Worm (Caenorhabditis elegans): ENCODE results near the gene cnep-1.
A peak's percentile ranks its signal among the peaks of the same experiment; 100 is the strongest.

Gene cnep-1

DNA sequence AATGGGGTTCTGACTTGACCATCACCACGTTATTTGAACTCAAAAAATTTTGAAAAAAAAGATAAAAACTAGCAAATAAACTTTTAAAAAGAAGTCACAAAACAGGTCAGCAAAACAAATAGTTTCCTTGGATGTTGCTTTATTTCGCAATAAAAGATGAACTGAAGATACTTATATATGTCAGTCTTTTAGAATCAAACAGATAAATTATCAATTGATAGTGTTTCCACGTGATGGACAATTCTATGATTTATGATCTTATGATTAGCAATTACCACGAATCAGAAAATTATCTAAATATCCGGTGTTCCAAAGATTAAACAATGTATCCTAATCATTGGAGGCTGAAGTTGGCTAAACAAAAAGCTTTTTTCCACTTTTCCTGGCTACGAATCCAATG, 22.4 kb upstream of the cnep-1 start (continued):
- no peak for TF ChIP-seq C34F6.9 (tag; optimal IDR thresholded peaks at IDR 0.05)
- TF ChIP-seq elt-3 (tag; optimal IDR thresholded peaks at IDR 0.05) = no peak
- no peak for TF ChIP-seq nhr-11 (tag; optimal IDR thresholded peaks at IDR 0.05)
- TF ChIP-seq nhr-129 (tag; optimal IDR thresholded peaks at IDR 0.05) = peak; percentile 3
- TF ChIP-seq zag-1 (tag; optimal IDR thresholded peaks at IDR 0.05) = no peak

- TF ChIP-seq ztf-11 (tag; optimal IDR thresholded peaks at IDR 0.05) (no peak), sma-9 (GFP tag; optimal IDR thresholded peaks at IDR 0.05) (peak; percentile 41), sma-9 (tag; optimal IDR thresholded peaks at IDR 0.05) (no peak), fos-1 (tag; optimal IDR thresholded peaks at IDR 0.05) (peak; percentile 79)
Observed at ce11 chrII:7289923-7290476, 20.1 kb upstream of the cnep-1 start, which contains the start of gene C30G12.2. Gene C30G12.2, plus strand, starts transcription at chrII:7290426.

DNA sequence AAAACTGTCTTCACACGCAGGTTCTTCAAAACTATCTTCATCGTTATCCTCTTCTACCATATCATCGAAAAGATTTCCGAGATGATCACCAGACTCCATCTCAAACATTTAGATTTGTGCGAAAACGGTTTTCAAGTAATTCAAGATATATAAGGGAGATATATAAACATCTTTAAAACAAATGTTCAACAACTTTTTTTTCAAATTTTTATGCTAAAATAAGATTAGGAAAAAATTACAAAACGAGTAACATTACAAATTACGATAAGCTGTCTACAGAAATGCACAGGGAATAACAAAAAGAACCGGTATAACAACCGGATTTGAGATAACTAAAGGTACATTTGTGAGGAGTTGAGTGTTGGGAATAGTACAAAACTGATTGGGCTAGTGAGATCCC, 14.2 kb upstream of the cnep-1 start, which contains the start of gene C30G12.6:
Gene C30G12.6, minus strand, starts transcription at position 101 of the 400 bp plus-strand sequence.
- TF ChIP-seq nhr-6 (tag; optimal IDR thresholded peaks at IDR 0.05) (no peak), gmeb-1 (tag; optimal IDR thresholded peaks at IDR 0.05) (no peak), crh-2 (tag; optimal IDR thresholded peaks at IDR 0.05) (no peak), sma-9 (GFP tag; optimal IDR thresholded peaks at IDR 0.05) (no peak), sma-9 (tag; optimal IDR thresholded peaks at IDR 0.05) (no peak), nhr-21 (tag; optimal IDR thresholded peaks at IDR 0.05) (no peak), unc-55 (GFP tag; optimal IDR thresholded peaks at IDR 0.05) (no peak), elt-1 (tag; optimal IDR thresholded peaks at IDR 0.05) (no peak), lin-11 (tag; optimal IDR thresholded peaks at IDR 0.05) (no peak), unc-62 (GFP tag; optimal IDR thresholded peaks at IDR 0.05) (no peak)

ce11 chrII:7298197-7298682, 11.9 kb upstream of the cnep-1 start, which contains the start of gene puf-8:
Gene puf-8, minus strand, starts transcription at chrII:7298247.
- TF ChIP-seq crh-2 (tag; optimal IDR thresholded peaks at IDR 0.05) = no peak
- TF ChIP-seq sma-3 (GFP tag; optimal IDR thresholded peaks at IDR 0.05) = no peak
- no peak for TF ChIP-seq mab-5 (tag; optimal IDR thresholded peaks at IDR 0.05)
- TF ChIP-seq C34F6.9 (tag; optimal IDR thresholded peaks at IDR 0.05) = no peak
- TF ChIP-seq mbf-1 (tag; optimal IDR thresholded peaks at IDR 0.05) = no peak
- no peak for TF ChIP-seq F13H6.1 (tag; optimal IDR thresholded peaks at IDR 0.05)
- no peak for TF ChIP-seq unc-62 (GFP tag; optimal IDR thresholded peaks at IDR 0.05)
- TF ChIP-seq nhr-23 (tag; optimal IDR thresholded peaks at IDR 0.05) = no peak
- TF ChIP-seq aly-2 (tag; optimal IDR thresholded peaks at IDR 0.05) = no peak
- no peak for TF ChIP-seq nhr-12 (tag; optimal IDR thresholded peaks at IDR 0.05)
- TF ChIP-seq nhr-25 (tag; optimal IDR thresholded peaks at IDR 0.05) = no peak
- no peak for TF ChIP-seq lin-13 (GFP tag; optimal IDR thresholded peaks at IDR 0.05)
- no peak for TF ChIP-seq lin-39 (tag; optimal IDR thresholded peaks at IDR 0.05)
- TF ChIP-seq egl-27 (tag; optimal IDR thresholded peaks at IDR 0.05) = no peak
- TF ChIP-seq elt-1 (tag; optimal IDR thresholded peaks at IDR 0.05) = no peak
- TF ChIP-seq nhr-21 (tag; optimal IDR thresholded peaks at IDR 0.05) = no peak
- no peak for TF ChIP-seq nhr-6 (tag; optimal IDR thresholded peaks at IDR 0.05)
- no peak for TF ChIP-seq zag-1 (tag; optimal IDR thresholded peaks at IDR 0.05)

ce11 chrII:7299042-7299441, 11.1 kb upstream of the cnep-1 start, which contains the start of gene C30G12.1:
Gene C30G12.1, plus strand, starts transcription at chrII:7299342.
- no peak for TF ChIP-seq peb-1 (tag; optimal IDR thresholded peaks at IDR 0.05)
- no peak for TF ChIP-seq nhr-25 (tag; optimal IDR thresholded peaks at IDR 0.05)
- no peak for TF ChIP-seq nhr-237 (tag; optimal IDR thresholded peaks at IDR 0.05)
- no peak for TF ChIP-seq lin-11 (tag; optimal IDR thresholded peaks at IDR 0.05)
- no peak for TF ChIP-seq nhr-11 (tag; optimal IDR thresholded peaks at IDR 0.05)
- TF ChIP-seq crh-2 (tag; optimal IDR thresholded peaks at IDR 0.05) = no peak
- no peak for TF ChIP-seq egl-27 (tag; optimal IDR thresholded peaks at IDR 0.05)
- TF ChIP-seq sma-9 (GFP tag; optimal IDR thresholded peaks at IDR 0.05) = no peak
- TF ChIP-seq sma-9 (tag; optimal IDR thresholded peaks at IDR 0.05) = no peak
- TF ChIP-seq ceh-16 (tag; optimal IDR thresholded peaks at IDR 0.05) = no peak
- TF ChIP-seq skn-1 (tag; optimal IDR thresholded peaks at IDR 0.05) = no peak
- no peak for TF ChIP-seq nhr-10 (tag; optimal IDR thresholded peaks at IDR 0.05)
- TF ChIP-seq elt-1 (tag; optimal IDR thresholded peaks at IDR 0.05) = no peak
- no peak for TF ChIP-seq Y55F3AM.14 (GFP tag; optimal IDR thresholded peaks at IDR 0.05)
- no peak for TF ChIP-seq F13H6.1 (tag; optimal IDR thresholded peaks at IDR 0.05)
- no peak for TF ChIP-seq ztf-1 (GFP tag; conservative IDR thresholded peaks at IDR 0.05)
- TF ChIP-seq fos-1 (tag; optimal IDR thresholded peaks at IDR 0.05) = no peak
- no peak for TF ChIP-seq lin-39 (tag; optimal IDR thresholded peaks at IDR 0.05)
- no peak for TF ChIP-seq nhr-23 (tag; optimal IDR thresholded peaks at IDR 0.05)
